Worm (Caenorhabditis elegans) whole organism, L1 larva: Measurements from ENCODE around the gene eelo-2.
A peak's percentile ranks its signal among the peaks of the same experiment; 100 is the strongest.
"Not testable (repeated sequence)": the region's sequence is repeated elsewhere in the genome, so short reads cannot be mapped to it uniquely, and the experiment has no call there.

Source experiments
- C04F5.9 ChIP-seq: sonication (generic microtip); optimal IDR thresholded peaks from 2 replicates; lab custom pipeline; 2016; ENCODE audit warnings: missing genetic modification characterization, missing compliant biosample characterization
- C34B4.2 ChIP-seq: sonication (generic microtip); optimal IDR thresholded peaks from 2 replicates; lab custom pipeline; 2017; ENCODE audit warnings: mild to moderate bottlenecking, missing genetic modification characterization, missing compliant biosample characterization
- F16B12.6 ChIP-seq: fragments of 150-350 bp; optimal IDR thresholded peaks from 2 replicates; lab custom pipeline; 2014; ENCODE audit warnings: missing biosample characterization, missing genetic modification characterization
- aly-2 ChIP-seq: fragments of 150-350 bp; optimal IDR thresholded peaks from 2 replicates; lab custom pipeline; 2014; ENCODE audit warnings: missing biosample characterization, missing genetic modification characterization
- ceh-8 ChIP-seq: fragments of 200-800 bp; sonication (Bioruptor generic); optimal IDR thresholded peaks from 2 replicates; lab custom pipeline; 2018; ENCODE audit warnings: mild to moderate bottlenecking, missing genetic modification characterization, moderate library complexity, missing compliant biosample characterization
- ceh-82 ChIP-seq, 3 experiments: fragments of 150-350 bp in 1 of 3; sonication (generic microtip) in 2 of 3; optimal IDR thresholded peaks; 2 replicates each; lab custom pipeline; 2014 to 2017; ENCODE audit warnings: missing biosample characterization in 3 of 3, missing genetic modification characterization in 3 of 3
- ces-1 ChIP-seq: fragments of 150-350 bp; optimal IDR thresholded peaks from 2 replicates; lab custom pipeline; 2014; ENCODE audit warnings: missing biosample characterization, missing genetic modification reagents, missing genetic modification characterization
- dsc-1 ChIP-seq: sonication (generic microtip); optimal IDR thresholded peaks from 2 replicates; lab custom pipeline; 2016; ENCODE audit warnings: mild to moderate bottlenecking, missing genetic modification characterization, missing compliant biosample characterization
- efl-1 ChIP-seq, 4 experiments: fragments of 150-350 bp; optimal IDR thresholded peaks in 3 of 4; peaks in 1 of 4; 1 replicate in 1 of 4; 2 replicates in 3 of 4; lab custom pipeline; 2014; ENCODE audit warnings: missing biosample characterization in 2 of 4, missing genetic modification characterization in 2 of 4, missing genetic modification reagents in 2 of 4
- efl-3 ChIP-seq: fragments of 200-800 bp; sonication (Bioruptor generic); optimal IDR thresholded peaks from 2 replicates; lab custom pipeline; 2018; ENCODE audit warnings: mild to moderate bottlenecking, missing genetic modification characterization, missing compliant biosample characterization
- egl-13 ChIP-seq: sonication (generic microtip); optimal IDR thresholded peaks from 2 replicates; lab custom pipeline; 2016; ENCODE audit warnings: missing genotype, missing genetic modification reagents, missing genetic modification characterization, missing compliant biosample characterization
- elt-2 ChIP-seq: sonication (generic microtip); optimal IDR thresholded peaks from 2 replicates; lab custom pipeline; 2016; ENCODE audit warnings: missing genetic modification characterization, mild to moderate bottlenecking, inconsistent platforms, missing compliant biosample characterization, missing genetic modification reagents
- fkh-8 ChIP-seq: sonication (generic microtip); optimal IDR thresholded peaks from 2 replicates; lab custom pipeline; 2016; ENCODE audit warnings: mild to moderate bottlenecking, missing genetic modification characterization, missing compliant biosample characterization
- hpl-2 ChIP-seq: fragments of 150-350 bp; optimal IDR thresholded peaks from 2 replicates; lab custom pipeline; 2014; ENCODE audit warnings: missing biosample characterization, missing genetic modification reagents, missing genetic modification characterization
- irx-1 ChIP-seq: sonication (generic microtip); optimal IDR thresholded peaks from 2 replicates; lab custom pipeline; 2016; ENCODE audit warnings: missing genetic modification characterization, missing compliant biosample characterization
- lin-13 ChIP-seq: fragments of 150-350 bp; optimal IDR thresholded peaks from 2 replicates; lab custom pipeline; 2014; ENCODE audit warnings: missing biosample characterization, missing genetic modification reagents, missing genetic modification characterization
- lin-14 ChIP-seq: fragments of 200-800 bp; sonication (Bioruptor generic); optimal IDR thresholded peaks from 2 replicates; lab custom pipeline; 2018; ENCODE audit warnings: mild to moderate bottlenecking, missing genetic modification characterization, moderate library complexity, missing compliant biosample characterization
- lin-15B ChIP-seq: fragments of 150-350 bp; sonication (generic microtip); optimal IDR thresholded peaks from 3 replicates; lab custom pipeline; 2014; ENCODE audit warnings: missing biosample characterization, missing genetic modification characterization
- lin-35 ChIP-seq, 2 experiments: fragments of 150-350 bp; optimal IDR thresholded peaks; 2 replicates each; lab custom pipeline; 2014; ENCODE audit warnings: missing biosample characterization in 2 of 2, missing genetic modification characterization in 2 of 2, missing genetic modification reagents in 2 of 2
- lir-3 ChIP-seq: sonication (generic microtip); optimal IDR thresholded peaks from 2 replicates; lab custom pipeline; 2016; ENCODE audit warnings: mild to moderate bottlenecking, missing genetic modification characterization, moderate library complexity, missing compliant biosample characterization; ENCODE audit not compliant: poor library complexity
- lsy-2 ChIP-seq, 2 experiments: fragments of 150-350 bp; optimal IDR thresholded peaks; 2 replicates each; lab custom pipeline; 2014; ENCODE audit warnings: missing biosample characterization in 2 of 2, missing genetic modification characterization in 2 of 2
- mef-2 ChIP-seq: fragments of 150-350 bp; optimal IDR thresholded peaks from 2 replicates; lab custom pipeline; 2014; ENCODE audit warnings: missing biosample characterization, missing genetic modification characterization
- nhr-20 ChIP-seq: sonication (generic microtip); optimal IDR thresholded peaks from 2 replicates; lab custom pipeline; 2016; ENCODE audit warnings: mild to moderate bottlenecking, missing genetic modification characterization, missing compliant biosample characterization
- nhr-28 ChIP-seq: fragments of 150-350 bp; optimal IDR thresholded peaks from 2 replicates; lab custom pipeline; 2014; ENCODE audit warnings: missing biosample characterization, missing genetic modification characterization
- nhr-47 ChIP-seq: sonication (generic microtip); optimal IDR thresholded peaks from 2 replicates; lab custom pipeline; 2016; ENCODE audit warnings: mild to moderate bottlenecking, missing genetic modification characterization, moderate library complexity, missing compliant biosample characterization
- nhr-71 ChIP-seq: sonication (generic microtip); optimal IDR thresholded peaks from 2 replicates; lab custom pipeline; 2016; ENCODE audit warnings: mild to moderate bottlenecking, missing genetic modification characterization, moderate library complexity, missing compliant biosample characterization
- nhr-77 ChIP-seq: fragments of 150-350 bp; optimal IDR thresholded peaks from 2 replicates; lab custom pipeline; 2014; ENCODE audit warnings: missing biosample characterization, missing genetic modification characterization
- skn-1 ChIP-seq: fragments of 150-350 bp; optimal IDR thresholded peaks from 2 replicates; lab custom pipeline; 2014; ENCODE audit warnings: missing biosample characterization, missing genetic modification characterization
- snu-23 ChIP-seq: sonication (generic microtip); optimal IDR thresholded peaks from 2 replicates; lab custom pipeline; 2016; ENCODE audit warnings: missing genetic modification characterization, missing compliant biosample characterization
- sox-4 ChIP-seq: sonication (generic microtip); optimal IDR thresholded peaks from 2 replicates; lab custom pipeline; 2016; ENCODE audit warnings: missing genetic modification characterization, missing compliant biosample characterization
- swsn-7 ChIP-seq: sonication (generic microtip); optimal IDR thresholded peaks from 2 replicates; lab custom pipeline; 2016; ENCODE audit warnings: missing genetic modification characterization, missing compliant biosample characterization
- tbx-2 ChIP-seq: sonication (generic microtip); optimal IDR thresholded peaks from 2 replicates; lab custom pipeline; 2016; ENCODE audit warnings: missing genetic modification characterization, missing compliant biosample characterization
- tlp-1 ChIP-seq: fragments of 150-350 bp; optimal IDR thresholded peaks from 2 replicates; lab custom pipeline; 2014; ENCODE audit warnings: missing biosample characterization, missing genetic modification characterization
- unc-130 ChIP-seq: fragments of 150-350 bp; optimal IDR thresholded peaks from 2 replicates; lab custom pipeline; 2017; ENCODE audit warnings: missing biosample characterization, missing genetic modification characterization, inconsistent platforms
- unc-62 ChIP-seq: fragments of 150-350 bp; optimal IDR thresholded peaks from 2 replicates; lab custom pipeline; 2014; ENCODE audit warnings: missing biosample characterization, missing genetic modification reagents, missing genetic modification characterization
- unc-86 ChIP-seq: sonication (generic microtip); optimal IDR thresholded peaks from 2 replicates; lab custom pipeline; 2016; ENCODE audit warnings: missing genetic modification characterization, missing compliant biosample characterization
- xbp-1 ChIP-seq: sonication (generic microtip); optimal IDR thresholded peaks from 2 replicates; lab custom pipeline; 2016; ENCODE audit warnings: missing genetic modification characterization, missing compliant biosample characterization
- zip-4 ChIP-seq: fragments of 200-800 bp; sonication (Bioruptor generic); optimal IDR thresholded peaks from 2 replicates; lab custom pipeline; 2018; ENCODE audit warnings: mild to moderate bottlenecking, missing genetic modification characterization, moderate library complexity, missing compliant biosample characterization
- ztf-4 ChIP-seq: fragments of 150-350 bp; optimal IDR thresholded peaks from 2 replicates; lab custom pipeline; 2014; ENCODE audit warnings: missing biosample characterization, missing genetic modification characterization

Gene eelo-2

ce11 chrIV:17281060-17282021 lies 31.4 kb downstream of the eelo-2 start (continued):
- TF ChIP-seq F16B12.6 (tag; lab: Kevin White, UChicago) (no peak), unc-62 (no peak), ceh-82 (tag; optimal IDR thresholded peaks at IDR 0.05; lab: Kevin White, UChicago) (no peak), C04F5.9 (no peak), lin-35 (GFP tag; optimal IDR thresholded peaks at IDR 0.05; lab: Kevin White, UChicago) (peak; percentile 36 to 60), lin-13 (GFP tag; lab: Kevin White, UChicago) (peak; percentile 62), zip-4 (peak; percentile 27), aly-2 (peak; percentile 100), nhr-20 (peak; percentile 70), efl-3 (GFP tag; lab: Kevin White, UChicago) (peak; percentile 2), lir-3 (tag; lab: Kevin White, UChicago) (peak; percentile 10), elt-2 (tag; lab: Kevin White, UChicago) (peak; percentile 59)

ce11 chrIV:17284099-17284498 lies 34.2 kb downstream of the eelo-2 start, which contains the start of gene nra-1:
nra-1 (minus strand) TSS chrIV:17284199.
- no peak for TF ChIP-seq sox-4
- no peak for TF ChIP-seq tlp-1
- TF ChIP-seq ztf-4 (tag; lab: Kevin White, UChicago), result no peak
- TF ChIP-seq ceh-82 (tag; optimal IDR thresholded peaks at IDR 0.05; lab: Kevin White, UChicago), result no peak
- no peak for TF ChIP-seq unc-130
- no peak for TF ChIP-seq hpl-2 (GFP tag; lab: Kevin White, UChicago)
- TF ChIP-seq lir-3 (tag; lab: Kevin White, UChicago), result no peak
- no peak for TF ChIP-seq ces-1 (GFP tag; lab: Kevin White, UChicago)
- TF ChIP-seq swsn-7, result no peak
- no peak for TF ChIP-seq C34B4.2
- no peak for TF ChIP-seq zip-4
- TF ChIP-seq ceh-8 (GFP tag; lab: Kevin White, UChicago), result no peak
- TF ChIP-seq, all 84 proteins: peak for 0

DNA sequence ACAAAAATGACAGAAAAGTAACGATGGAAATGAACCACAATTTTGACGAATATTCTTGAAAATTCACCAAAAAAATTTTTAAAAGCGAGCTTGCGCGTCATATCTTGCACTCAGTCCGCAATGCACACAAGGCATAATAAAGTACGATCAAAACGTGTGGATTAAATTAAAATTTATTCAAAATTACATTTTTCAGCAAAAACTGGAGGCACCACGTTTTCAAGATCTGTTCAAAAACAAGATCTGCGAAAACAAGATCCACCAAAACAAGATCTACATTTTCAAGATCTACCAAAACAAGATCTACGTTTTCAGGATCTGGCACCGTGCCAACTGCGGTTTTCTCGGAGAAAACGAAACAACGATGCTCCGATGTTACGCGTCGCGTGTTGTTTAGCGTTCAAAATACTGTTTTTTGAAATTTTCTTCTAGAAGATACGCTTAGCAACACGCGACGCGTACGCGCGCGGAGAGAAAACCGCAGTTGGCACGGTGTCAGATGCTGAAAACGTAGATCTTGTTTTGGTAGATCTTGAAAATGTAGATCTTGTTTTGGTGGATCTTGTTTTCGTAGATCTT lies 34.7 kb downstream of the eelo-2 start:
- TF ChIP-seq efl-1 (optimal IDR thresholded peaks at IDR 0.05; lab: Kevin White, UChicago) (peak in 1 of 2 experiments; percentile 23), F16B12.6 (tag; lab: Kevin White, UChicago) (peak; percentile 3)
- TF ChIP-seq efl-1 (GFP tag; optimal IDR thresholded peaks at IDR 0.05 in 1 of 2; lab: Kevin White, UChicago), result not testable (repeated sequence)

DNA sequence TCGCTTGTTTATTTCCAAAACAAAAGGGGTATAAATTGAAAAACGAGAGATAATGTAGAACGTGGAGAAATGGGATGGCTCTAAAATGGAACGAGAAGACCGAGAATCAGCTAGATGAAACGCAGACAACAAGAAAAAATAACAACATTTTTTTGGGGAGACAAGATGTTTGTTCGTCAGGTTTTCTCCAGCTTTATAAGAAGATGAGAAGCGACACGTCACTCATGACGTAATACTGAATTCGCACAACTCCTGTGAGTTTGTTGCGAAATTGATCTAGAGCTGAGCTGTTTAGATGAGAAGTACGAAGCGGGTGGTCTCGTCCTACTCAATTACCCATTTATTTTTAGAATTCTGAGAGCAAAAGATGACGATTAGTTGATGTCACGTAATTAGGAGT lies 35.3 kb downstream of the eelo-2 start:
- TF ChIP-seq nhr-47 (tag; lab: Kevin White, UChicago), result peak; percentile 42
- TF ChIP-seq dsc-1 (tag; lab: Kevin White, UChicago), result peak; percentile 9
- TF ChIP-seq skn-1, result no peak
- TF ChIP-seq egl-13 (tag; lab: Kevin White, UChicago), result peak; percentile 65
- no peak for TF ChIP-seq lin-15B (tag; lab: Kevin White, UChicago)
- peak; percentile 40 for TF ChIP-seq fkh-8 (tag; lab: Kevin White, UChicago)
- TF ChIP-seq tbx-2 (tag; lab: Kevin White, UChicago), result peak; percentile 29
- no peak for TF ChIP-seq irx-1 (tag; lab: Kevin White, UChicago)
- peak; percentile 76 for TF ChIP-seq lin-14 (GFP tag; lab: Kevin White, UChicago)
- TF ChIP-seq nhr-28 (tag; lab: Kevin White, UChicago), result no peak
- TF ChIP-seq unc-86 (tag; lab: Kevin White, UChicago), result peak; percentile 41
- no peak for TF ChIP-seq nhr-77 (tag; lab: Kevin White, UChicago)
- TF ChIP-seq mef-2, result peak; percentile 63
- TF ChIP-seq xbp-1 (tag; lab: Kevin White, UChicago), result peak; percentile 53
- peak in 1 of 2 experiments; percentile 1 for TF ChIP-seq efl-1 (optimal IDR thresholded peaks at IDR 0.05; lab: Kevin White, UChicago)
- no peak for TF ChIP-seq efl-1 (GFP tag; optimal IDR thresholded peaks at IDR 0.05 in 1 of 2; lab: Kevin White, UChicago)
- peak in 1 of 2 experiments; percentile 4 for TF ChIP-seq lin-35 (GFP tag; optimal IDR thresholded peaks at IDR 0.05; lab: Kevin White, UChicago)
- TF ChIP-seq ceh-82 (tag; optimal IDR thresholded peaks at IDR 0.05; lab: Kevin White, UChicago), result peak in 2 of 3 experiments; percentile 5 to 37
- TF ChIP-seq lsy-2 (tag; optimal IDR thresholded peaks at IDR 0.05; lab: Kevin White, UChicago), result peak in 1 of 2 experiments; percentile 59
- peak; percentile 11 for TF ChIP-seq snu-23 (GFP tag; lab: Kevin White, UChicago)
- TF ChIP-seq nhr-71, result peak; percentile 67
